Worm (Caenorhabditis elegans): ENCODE data around the gene mrp-7.

Gene mrp-7

ce11 chrV:19674543-19674942 lies at the start of gene mrp-7:
mrp-7 (plus strand) TSS chrV:19674843.
- TF ChIP-seq sea-1 (GFP tag; conservative IDR thresholded peaks at IDR 0.05) = no peak
- TF ChIP-seq hmbx-1 (tag; optimal IDR thresholded peaks at IDR 0.05) = no peak
- no peak for TF ChIP-seq tbx-37 (GFP tag; conservative IDR thresholded peaks at IDR 0.05)
- no peak for TF ChIP-seq ets-7 (tag; optimal IDR thresholded peaks at IDR 0.05)
- no peak for TF ChIP-seq pes-1 (GFP tag; IDR thresholded peaks at IDR 0.05)
- TF ChIP-seq hmg-4 (GFP tag; optimal IDR thresholded peaks at IDR 0.05) = no peak
- TF ChIP-seq ceh-36 (tag; optimal IDR thresholded peaks at IDR 0.05) = no peak
- TF ChIP-seq ceh-13 (GFP tag; optimal IDR thresholded peaks at IDR 0.05) = no peak
- no peak for TF ChIP-seq tra-4 (tag; optimal IDR thresholded peaks at IDR 0.05)
- TF ChIP-seq flt-1 (GFP tag; IDR thresholded peaks at IDR 0.05) = no peak

ce11 chrV:19625719-19626118 lies 48.9 kb upstream of the mrp-7 start:
- TF ChIP-seq aly-1 (tag; optimal IDR thresholded peaks at IDR 0.05) (no peak), B0310.2 (tag; optimal IDR thresholded peaks at IDR 0.05) (no peak), F13C5.2 (tag; optimal IDR thresholded peaks at IDR 0.05) (no peak), hnd-1 (tag; optimal IDR thresholded peaks at IDR 0.05) (no peak), tbx-11 (GFP tag; IDR thresholded peaks at IDR 0.05) (no peak), pes-1 (GFP tag; IDR thresholded peaks at IDR 0.05) (no peak), flt-1 (GFP tag; IDR thresholded peaks at IDR 0.05) (no peak)

ce11 chrV:19629544-19629943 lies 45.1 kb upstream of the mrp-7 start:
- TF ChIP-seq pes-1 (GFP tag; IDR thresholded peaks at IDR 0.05) (peak; percentile 53), sea-1 (GFP tag; conservative IDR thresholded peaks at IDR 0.05) (no peak), hmg-4 (GFP tag; optimal IDR thresholded peaks at IDR 0.05) (peak; percentile 37)

DNA sequence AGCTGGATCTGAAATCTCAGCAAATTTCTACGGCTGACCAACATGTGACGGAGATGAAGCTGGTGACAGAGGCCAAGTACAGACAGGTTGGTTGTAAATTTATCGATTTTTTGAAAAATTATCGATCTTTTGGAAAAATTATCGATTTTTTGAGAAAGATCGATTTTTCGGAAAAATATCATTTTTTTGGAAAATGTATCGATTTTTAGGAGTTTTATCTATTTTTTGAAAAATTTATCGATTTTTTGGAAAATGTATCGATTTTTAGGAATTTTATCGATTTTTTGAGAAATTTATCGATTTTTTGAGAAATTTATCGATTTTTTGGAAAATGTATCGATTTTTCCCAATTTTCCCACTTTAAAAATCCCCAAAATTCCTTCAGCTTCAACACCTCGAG lies 44.7 kb upstream of the mrp-7 start:
- TF ChIP-seq F13C5.2 (tag; optimal IDR thresholded peaks at IDR 0.05) = no peak
- no peak for TF ChIP-seq aly-1 (tag; optimal IDR thresholded peaks at IDR 0.05)
- TF ChIP-seq ceh-13 (GFP tag; optimal IDR thresholded peaks at IDR 0.05) = no peak
- no peak for TF ChIP-seq hmbx-1 (tag; optimal IDR thresholded peaks at IDR 0.05)
- no peak for TF ChIP-seq ets-7 (tag; optimal IDR thresholded peaks at IDR 0.05)
- TF ChIP-seq hmg-4 (GFP tag; optimal IDR thresholded peaks at IDR 0.05) = no peak
- TF ChIP-seq tra-4 (tag; optimal IDR thresholded peaks at IDR 0.05) = no peak
- TF ChIP-seq hnd-1 (tag; optimal IDR thresholded peaks at IDR 0.05) = no peak
- no peak for TF ChIP-seq scrt-1 (GFP tag; IDR thresholded peaks at IDR 0.05)
- no peak for TF ChIP-seq tbx-11 (GFP tag; IDR thresholded peaks at IDR 0.05)
- no peak for TF ChIP-seq pes-1 (GFP tag; IDR thresholded peaks at IDR 0.05)
- no peak for TF ChIP-seq B0310.2 (tag; optimal IDR thresholded peaks at IDR 0.05)
- no peak for TF ChIP-seq ama-1 (optimal IDR thresholded peaks at IDR 0.05)
- TF ChIP-seq tbx-37 (GFP tag; conservative IDR thresholded peaks at IDR 0.05) = no peak
- TF ChIP-seq sea-1 (GFP tag; conservative IDR thresholded peaks at IDR 0.05) = no peak
- no peak for TF ChIP-seq ceh-36 (tag; optimal IDR thresholded peaks at IDR 0.05)
- TF ChIP-seq flt-1 (GFP tag; IDR thresholded peaks at IDR 0.05) = no peak

ce11 chrV:19630569-19630968 lies 44.1 kb upstream of the mrp-7 start:
- TF ChIP-seq ceh-13 (GFP tag; optimal IDR thresholded peaks at IDR 0.05) = no peak

ce11 chrV:19632546-19632945 lies 42.1 kb upstream of the mrp-7 start, which contains the start of gene Y43F8C.5:
Y43F8C.5 (minus strand) TSS chrV:19632646.
- TF ChIP-seq ceh-13 (GFP tag; optimal IDR thresholded peaks at IDR 0.05) (no peak), F13C5.2 (tag; optimal IDR thresholded peaks at IDR 0.05) (no peak)

DNA sequence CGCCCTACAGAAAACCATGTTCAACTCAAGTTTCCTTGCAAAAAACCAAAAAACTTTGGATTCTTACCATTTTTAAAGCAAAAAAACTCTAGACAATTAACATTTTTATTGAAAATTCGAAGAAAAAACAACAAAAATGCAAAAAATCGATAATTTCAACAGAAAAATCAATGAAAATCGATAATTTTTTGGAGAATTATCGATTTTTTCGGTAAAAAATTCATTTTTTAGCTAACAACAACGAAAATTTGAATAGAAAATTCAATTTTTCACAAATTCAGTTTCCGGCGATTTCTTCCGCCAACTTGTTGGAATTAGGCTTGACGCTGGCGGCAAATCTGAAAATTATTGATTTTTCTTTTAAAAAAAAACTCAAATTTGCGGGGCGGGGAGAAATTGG lies 41.7 kb upstream of the mrp-7 start:
- TF ChIP-seq scrt-1 (GFP tag; IDR thresholded peaks at IDR 0.05) (no peak), tbx-11 (GFP tag; IDR thresholded peaks at IDR 0.05) (no peak), hmbx-1 (tag; optimal IDR thresholded peaks at IDR 0.05) (no peak), pes-1 (GFP tag; IDR thresholded peaks at IDR 0.05) (no peak), B0310.2 (tag; optimal IDR thresholded peaks at IDR 0.05) (no peak), ets-7 (tag; optimal IDR thresholded peaks at IDR 0.05) (no peak), F13C5.2 (tag; optimal IDR thresholded peaks at IDR 0.05) (no peak), sea-1 (GFP tag; conservative IDR thresholded peaks at IDR 0.05) (no peak), tbx-37 (GFP tag; conservative IDR thresholded peaks at IDR 0.05) (no peak), tra-4 (tag; optimal IDR thresholded peaks at IDR 0.05) (no peak), hnd-1 (tag; optimal IDR thresholded peaks at IDR 0.05) (no peak), aly-1 (tag; optimal IDR thresholded peaks at IDR 0.05) (no peak), ceh-36 (tag; optimal IDR thresholded peaks at IDR 0.05) (no peak), flt-1 (GFP tag; IDR thresholded peaks at IDR 0.05) (no peak), ama-1 (optimal IDR thresholded peaks at IDR 0.05) (no peak)

ce11 chrV:19634197-19634596 lies 40.4 kb upstream of the mrp-7 start:
- TF ChIP-seq tbx-37 (GFP tag; conservative IDR thresholded peaks at IDR 0.05) = 0 out of 2 replicates have a peak, but pooled peaks have one; percentile 8
- no peak for TF ChIP-seq hmg-4 (GFP tag; optimal IDR thresholded peaks at IDR 0.05)
- no peak for TF ChIP-seq ceh-13 (GFP tag; optimal IDR thresholded peaks at IDR 0.05)

DNA sequence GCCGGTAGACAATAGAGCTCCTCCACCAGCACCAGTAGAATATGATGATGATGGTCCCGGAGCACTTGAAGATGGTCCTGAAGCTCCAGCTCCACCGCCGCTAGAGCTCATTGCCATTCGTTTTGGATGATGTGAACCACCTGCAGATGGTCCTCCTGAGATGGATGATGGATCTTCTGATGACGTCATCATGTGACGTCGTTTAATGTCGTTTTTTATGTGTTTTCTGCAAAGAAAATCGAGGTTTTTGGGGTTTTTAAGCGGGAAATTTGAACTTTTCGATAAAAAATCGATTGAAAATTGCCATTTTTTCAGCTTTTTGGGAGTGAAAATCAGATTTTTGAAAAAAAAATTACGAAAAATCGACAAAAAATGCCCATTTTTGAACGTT lies 38.5 kb upstream of the mrp-7 start:
- TF ChIP-seq tbx-11 (GFP tag; IDR thresholded peaks at IDR 0.05) = no peak
- no peak for TF ChIP-seq scrt-1 (GFP tag; IDR thresholded peaks at IDR 0.05)
- TF ChIP-seq hmbx-1 (tag; optimal IDR thresholded peaks at IDR 0.05) = no peak
- TF ChIP-seq flt-1 (GFP tag; IDR thresholded peaks at IDR 0.05) = no peak
- no peak for TF ChIP-seq ceh-36 (tag; optimal IDR thresholded peaks at IDR 0.05)
- TF ChIP-seq aly-1 (tag; optimal IDR thresholded peaks at IDR 0.05) = no peak
- no peak for TF ChIP-seq ama-1 (optimal IDR thresholded peaks at IDR 0.05)
- TF ChIP-seq ceh-13 (GFP tag; optimal IDR thresholded peaks at IDR 0.05) = no peak
- TF ChIP-seq tra-4 (tag; optimal IDR thresholded peaks at IDR 0.05) = no peak
- TF ChIP-seq tbx-37 (GFP tag; conservative IDR thresholded peaks at IDR 0.05) = no peak
- TF ChIP-seq pes-1 (GFP tag; IDR thresholded peaks at IDR 0.05) = no peak
- no peak for TF ChIP-seq B0310.2 (tag; optimal IDR thresholded peaks at IDR 0.05)
- TF ChIP-seq hnd-1 (tag; optimal IDR thresholded peaks at IDR 0.05) = no peak
- TF ChIP-seq ets-7 (tag; optimal IDR thresholded peaks at IDR 0.05) = no peak
- no peak for TF ChIP-seq hmg-4 (GFP tag; optimal IDR thresholded peaks at IDR 0.05)
- TF ChIP-seq sea-1 (GFP tag; conservative IDR thresholded peaks at IDR 0.05) = no peak
- no peak for TF ChIP-seq F13C5.2 (tag; optimal IDR thresholded peaks at IDR 0.05)

All from whole organism, early embryonic.